Worm (Caenorhabditis elegans) whole organism, young adult: ENCODE data around the gene str-249.

ENCODE experiments used
- C06A6.2 ChIP-seq: fragments of 200-800 bp; sonication (Bioruptor generic); conservative IDR thresholded peaks from 2 replicates; pipeline ENCODE4 v1.3.6; 2022; ENCODE audit warnings: missing genetic modification characterization, missing compliant biosample characterization
- F22D6.2 ChIP-seq: sonication (generic microtip); optimal IDR thresholded peaks from 2 replicates; lab custom pipeline; 2016; ENCODE audit warnings: mild to moderate bottlenecking, missing genetic modification characterization, missing compliant biosample characterization
- F23B12.7 ChIP-seq: sonication (generic microtip); optimal IDR thresholded peaks from 2 replicates; lab custom pipeline; 2017; ENCODE audit warnings: missing genetic modification characterization, mild to moderate bottlenecking, missing compliant biosample characterization, antibody characterized with exemption, moderate library complexity; ENCODE audit not compliant: insufficient read depth
- F39B2.1 ChIP-seq: fragments of 200-800 bp; sonication (Bioruptor generic); IDR thresholded peaks from 2 replicates; pipeline ENCODE4 v1.3.6; 2022; ENCODE audit warnings: missing genetic modification reagents, missing genetic modification characterization, missing compliant biosample characterization
- T07F8.4 ChIP-seq: sonication (generic microtip); optimal IDR thresholded peaks from 2 replicates; lab custom pipeline; 2016; ENCODE audit warnings: mild to moderate bottlenecking, missing genetic modification characterization, moderate library complexity, missing compliant biosample characterization
- Y53G8AR.9 ChIP-seq: fragments of 200-800 bp; sonication (Bioruptor generic); conservative IDR thresholded peaks from 2 replicates; pipeline ENCODE4 v1.3.6; 2022; ENCODE audit warnings: missing genetic modification reagents, missing genetic modification characterization, missing compliant biosample characterization
- Y95B8A.8 ChIP-seq: fragments of 200-800 bp; sonication (Bioruptor generic); IDR thresholded peaks from 2 replicates; pipeline ENCODE4 v1.3.6; 2022; ENCODE audit warnings: missing genetic modification reagents, missing genetic modification characterization, missing compliant biosample characterization
- ZK185.1 ChIP-seq: sonication (generic microtip); optimal IDR thresholded peaks from 2 replicates; lab custom pipeline; 2016; ENCODE audit warnings: mild to moderate bottlenecking, missing genetic modification characterization, missing compliant biosample characterization; ENCODE audit not compliant: poor library complexity, severe bottlenecking
- akir-1 ChIP-seq: fragments of 200-800 bp; sonication (Bioruptor generic); optimal IDR thresholded peaks from 2 replicates; lab custom pipeline; 2018; ENCODE audit warnings: mild to moderate bottlenecking, missing genetic modification characterization, moderate library complexity, missing compliant biosample characterization
- ama-1 ChIP-seq, 3 experiments: fragments of 150-350 bp in 1 of 3; sonication (generic microtip) in 2 of 3; optimal IDR thresholded peaks; 2 replicates each; lab custom pipeline; 2014 to 2018; ENCODE audit warnings: missing biosample characterization in 2 of 3, missing genetic modification characterization in 2 of 3, missing genetic modification reagents in 2 of 3
- aptf-2 ChIP-seq: fragments of 200-800 bp; sonication (Bioruptor generic); conservative IDR thresholded peaks from 2 replicates; pipeline ENCODE4 v1.3.6; 2022; ENCODE audit warnings: missing genetic modification reagents, missing genetic modification characterization, missing compliant biosample characterization
- attf-5 ChIP-seq: fragments of 200-800 bp; sonication (Bioruptor generic); optimal IDR thresholded peaks from 2 replicates; lab custom pipeline; 2018; ENCODE audit warnings: mild to moderate bottlenecking, missing genetic modification characterization, missing compliant biosample characterization
- cebp-1 ChIP-seq, 2 experiments: fragments of 200-800 bp in 1 of 2; sonication (Bioruptor generic) in 1 of 2; sonication (generic microtip) in 1 of 2; IDR thresholded peaks in 1 of 2; optimal IDR thresholded peaks in 1 of 2; 2 replicates each; pipeline versions ENCODE4 v1.3.6 to Lab custom; 2017 to 2022; ENCODE audit warnings: missing compliant biosample characterization in 2 of 2, missing genetic modification characterization in 2 of 2, mild to moderate bottlenecking in 1 of 2, missing genetic modification reagents in 1 of 2, moderate library complexity in 1 of 2
- chd-7 ChIP-seq: sonication (generic microtip); optimal IDR thresholded peaks from 2 replicates; lab custom pipeline; 2016; ENCODE audit warnings: mild to moderate bottlenecking, missing genetic modification characterization, moderate library complexity, missing compliant biosample characterization
- die-1 ChIP-seq: sonication (generic microtip); optimal IDR thresholded peaks from 2 replicates; lab custom pipeline; 2016; ENCODE audit warnings: missing genotype, mild to moderate bottlenecking, missing genetic modification characterization, missing compliant biosample characterization
- efl-1 ChIP-seq: fragments of 150-350 bp; optimal IDR thresholded peaks from 2 replicates; lab custom pipeline; 2014; ENCODE audit warnings: missing biosample characterization, missing genetic modification reagents, missing genetic modification characterization
- hmg-1.2 ChIP-seq: fragments of 200-800 bp; sonication (Bioruptor generic); IDR thresholded peaks from 2 replicates; pipeline ENCODE4 v1.3.6; 2022; ENCODE audit warnings: missing genetic modification reagents, missing genetic modification characterization, missing compliant biosample characterization
- let-607 ChIP-seq, 2 experiments: fragments of 200-800 bp in 1 of 2; sonication (Bioruptor generic) in 1 of 2; sonication (generic microtip) in 1 of 2; optimal IDR thresholded peaks; 2 replicates each; lab custom pipeline; 2016 to 2018; ENCODE audit warnings: mild to moderate bottlenecking in 2 of 2, missing compliant biosample characterization in 2 of 2, missing genetic modification characterization in 2 of 2, moderate library complexity in 2 of 2, missing genotype in 1 of 2
- lir-1 ChIP-seq: fragments of 200-800 bp; sonication (Bioruptor generic); conservative IDR thresholded peaks from 2 replicates; pipeline ENCODE4 v1.3.6; 2022; ENCODE audit warnings: missing genetic modification reagents, missing genetic modification characterization, missing compliant biosample characterization
- madf-3 ChIP-seq: fragments of 200-800 bp; sonication (Bioruptor generic); IDR thresholded peaks from 2 replicates; pipeline ENCODE4 v1.3.6; 2022; ENCODE audit warnings: missing genetic modification reagents, missing genetic modification characterization, missing compliant biosample characterization
- mcd-1 ChIP-seq: fragments of 200-800 bp; sonication (Bioruptor generic); IDR thresholded peaks from 2 replicates; pipeline ENCODE4 v1.3.6; 2022; ENCODE audit warnings: missing genetic modification reagents, missing genetic modification characterization, missing compliant biosample characterization
- mxl-1 ChIP-seq: sonication (generic microtip); optimal IDR thresholded peaks from 2 replicates; lab custom pipeline; 2016; ENCODE audit warnings: missing genetic modification characterization, missing compliant biosample characterization
- nfya-1 ChIP-seq: sonication (generic microtip); optimal IDR thresholded peaks from 2 replicates; lab custom pipeline; 2017; ENCODE audit warnings: antibody characterized with exemption, missing compliant biosample characterization, missing genetic modification characterization, borderline replicate concordance; ENCODE audit not compliant: insufficient read depth
- nfyb-1 ChIP-seq: fragments of 200-800 bp; sonication (Bioruptor generic); IDR thresholded peaks from 2 replicates; pipeline ENCODE4 v1.3.6; 2022; ENCODE audit warnings: missing genetic modification reagents, missing genetic modification characterization, missing compliant biosample characterization
- nhr-27 ChIP-seq: fragments of 200-800 bp; sonication (Bioruptor generic); optimal IDR thresholded peaks from 2 replicates; lab custom pipeline; 2018; ENCODE audit warnings: mild to moderate bottlenecking, missing genetic modification characterization, moderate library complexity, missing compliant biosample characterization
- nhr-80 ChIP-seq: sonication (generic microtip); optimal IDR thresholded peaks from 2 replicates; lab custom pipeline; 2016; ENCODE audit warnings: missing genetic modification characterization, missing compliant biosample characterization
- pha-4 ChIP-seq: fragments of 150-350 bp; sonication (generic microtip); optimal IDR thresholded peaks from 2 replicates; lab custom pipeline; 2014; ENCODE audit warnings: missing biosample characterization, missing genetic modification reagents, missing genetic modification characterization
- sea-2 ChIP-seq: fragments of 200-800 bp; sonication (Bioruptor generic); IDR thresholded peaks from 2 replicates; pipeline ENCODE4 v1.3.6; 2022; ENCODE audit warnings: missing genetic modification characterization, missing compliant biosample characterization
- snpc-1.3 ChIP-seq: sonication (generic microtip); optimal IDR thresholded peaks from 2 replicates; lab custom pipeline; 2017; ENCODE audit warnings: missing genetic modification characterization, mild to moderate bottlenecking, missing compliant biosample characterization, antibody characterized with exemption, moderate library complexity, missing genotype, missing genetic modification reagents; ENCODE audit not compliant: insufficient read depth
- snpc-3.4 ChIP-seq: sonication (generic microtip); optimal IDR thresholded peaks from 2 replicates; lab custom pipeline; 2017; ENCODE audit warnings: missing genetic modification characterization, mild to moderate bottlenecking, missing compliant biosample characterization, antibody characterized with exemption, moderate library complexity, missing genotype, missing genetic modification reagents
- somi-1 ChIP-seq: fragments of 200-800 bp; sonication (Bioruptor generic); optimal IDR thresholded peaks from 2 replicates; lab custom pipeline; 2018; ENCODE audit warnings: mild to moderate bottlenecking, missing genetic modification characterization, missing compliant biosample characterization
- sptf-2 ChIP-seq: fragments of 200-800 bp; sonication (Bioruptor generic); optimal IDR thresholded peaks from 2 replicates; lab custom pipeline; 2018; ENCODE audit warnings: mild to moderate bottlenecking, missing genetic modification characterization, missing compliant biosample characterization
- xnd-1 ChIP-seq: sonication (generic microtip); optimal IDR thresholded peaks from 2 replicates; lab custom pipeline; 2016; ENCODE audit warnings: missing genotype, missing genetic modification reagents, missing genetic modification characterization, missing compliant biosample characterization
- ztf-18 ChIP-seq: sonication (generic microtip); optimal IDR thresholded peaks from 2 replicates; lab custom pipeline; 2016; ENCODE audit warnings: missing genotype, mild to moderate bottlenecking, missing genetic modification characterization, missing compliant biosample characterization

The str-249 gene

DNA sequence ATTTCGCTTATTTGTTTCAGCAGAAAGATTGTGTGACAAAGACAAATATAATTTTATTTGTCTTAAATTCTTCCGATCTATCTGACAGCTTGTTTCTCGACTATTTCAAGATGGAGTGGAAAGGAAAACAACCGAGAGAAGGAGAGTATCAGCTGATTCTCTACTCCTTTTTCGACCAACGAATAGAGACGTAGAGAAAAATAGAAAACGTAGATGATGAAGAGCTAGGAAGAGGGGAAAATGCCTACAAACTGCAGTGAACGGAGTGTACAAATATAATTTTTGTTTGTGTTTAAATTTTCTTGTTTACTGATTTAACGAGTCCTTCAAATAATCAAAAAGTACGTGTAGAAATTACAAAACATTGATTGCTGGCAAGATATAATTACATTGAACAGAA lies 38.9 kb downstream of the str-249 start:
- TF ChIP-seq C06A6.2 (GFP tag; lab: Robert Waterston, UW) (no peak), F39B2.1 (GFP tag; lab: Robert Waterston, UW) (no peak), cebp-1 (GFP tag; IDR thresholded peaks at IDR 0.05; lab: Robert Waterston, UW) (no peak), cebp-1 (tag; optimal IDR thresholded peaks at IDR 0.05; lab: Kevin White, UChicago) (peak; percentile 26), sptf-2 (GFP tag; lab: Kevin White, UChicago) (no peak), madf-3 (GFP tag; lab: Robert Waterston, UW) (no peak), pha-4 (tag; lab: Kevin White, UChicago) (peak; percentile 68), nfya-1 (tag; lab: Kevin White, UChicago) (no peak), akir-1 (no peak), die-1 (no peak), hmg-1.2 (GFP tag; lab: Robert Waterston, UW) (peak; percentile 50; the same call in 1 of the 2 replicates), xnd-1 (tag; lab: Kevin White, UChicago) (no peak), ZK185.1 (tag; lab: Kevin White, UChicago) (peak; percentile 2), nfyb-1 (no peak), snpc-3.4 (tag; lab: Kevin White, UChicago) (no peak), F22D6.2 (no peak), Y53G8AR.9 (no peak), chd-7 (tag; lab: Kevin White, UChicago) (no peak), snpc-1.3 (tag; lab: Kevin White, UChicago) (no peak), nhr-80 (peak; percentile 24)

ce11 chrIV:7144670-7145257 lies 41.9 kb downstream of the str-249 start, which contains the start of gene hecd-1:
hecd-1 (minus strand) TSS chrIV:7144720.
- peak; percentile 24 for TF ChIP-seq attf-5 (GFP tag; lab: Kevin White, UChicago)
- peak; percentile 16 for TF ChIP-seq nhr-80
- TF ChIP-seq sea-2 (GFP tag; lab: Robert Waterston, UW) = no peak
- no peak for TF ChIP-seq mxl-1 (tag; lab: Kevin White, UChicago)
- TF ChIP-seq mcd-1 (GFP tag; lab: Robert Waterston, UW) = peak; percentile 35
- TF ChIP-seq lir-1 (GFP tag; lab: Robert Waterston, UW) = no peak
- peak; percentile 56 for TF ChIP-seq F23B12.7 (tag; lab: Kevin White, UChicago)
- peak in 1 of 2 experiments; percentile 11 for TF ChIP-seq let-607 (tag; optimal IDR thresholded peaks at IDR 0.05; lab: Kevin White, UChicago)

DNA sequence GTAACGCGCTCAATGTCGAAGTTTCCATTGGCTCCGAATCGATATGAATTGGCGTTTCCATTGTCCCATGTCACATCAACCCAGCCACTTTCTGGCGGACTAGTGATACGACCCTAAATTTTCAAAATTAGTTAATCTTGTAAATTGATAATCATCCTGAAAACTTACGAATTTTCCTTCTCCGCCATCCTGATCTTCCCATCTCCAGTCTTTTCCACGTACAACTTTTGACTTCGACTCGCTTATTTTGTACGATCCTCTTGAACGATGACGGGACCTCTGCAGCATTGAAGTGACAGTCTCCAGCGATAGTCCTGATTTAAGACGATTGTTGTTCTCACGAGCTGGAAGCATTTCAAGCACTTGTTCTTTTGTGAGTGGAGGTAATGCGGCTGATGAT lies 47.5 kb downstream of the str-249 start:
- TF ChIP-seq ztf-18 (tag; lab: Kevin White, UChicago) (no peak), nhr-27 (tag; lab: Kevin White, UChicago) (no peak), ama-1 (optimal IDR thresholded peaks at IDR 0.05; lab: Kevin White, UChicago) (no peak), ama-1 (GFP tag; optimal IDR thresholded peaks at IDR 0.05; lab: Kevin White, UChicago) (no peak), T07F8.4 (no peak), efl-1 (GFP tag; lab: Kevin White, UChicago) (no peak), somi-1 (GFP tag; lab: Kevin White, UChicago) (no peak), sea-2 (GFP tag; lab: Robert Waterston, UW) (no peak), aptf-2 (GFP tag; lab: Robert Waterston, UW) (no peak), Y95B8A.8 (no peak)
